Worm (Caenorhabditis elegans) whole organism, L4/young adult: ENCODE data around the gene acr-5.

ENCODE experiments used
- W03F9.2 ChIP-seq: fragments of 150-350 bp; optimal IDR thresholded peaks from 2 replicates; lab custom pipeline; 2014; ENCODE audit warnings: missing biosample characterization, missing genetic modification characterization
- him-1 ChIP-seq: sonication (generic microtip); optimal IDR thresholded peaks from 2 replicates; lab custom pipeline; 2016; ENCODE audit warnings: missing genotype, missing genetic modification reagents, missing genetic modification characterization, missing compliant biosample characterization

- TF ChIP-seq him-1 (no peak), W03F9.2 (tag; lab: Kevin White, UChicago) (no peak)
These were observed 5.3 kb downstream of the acr-5 start for ce11 chrIII:6509301-6509700.
